Worm (Caenorhabditis elegans): ENCODE measurements around the gene ZK1248.4.
A peak's percentile ranks its signal among the peaks of the same experiment; 100 is the strongest.

Gene ZK1248.4

DNA sequence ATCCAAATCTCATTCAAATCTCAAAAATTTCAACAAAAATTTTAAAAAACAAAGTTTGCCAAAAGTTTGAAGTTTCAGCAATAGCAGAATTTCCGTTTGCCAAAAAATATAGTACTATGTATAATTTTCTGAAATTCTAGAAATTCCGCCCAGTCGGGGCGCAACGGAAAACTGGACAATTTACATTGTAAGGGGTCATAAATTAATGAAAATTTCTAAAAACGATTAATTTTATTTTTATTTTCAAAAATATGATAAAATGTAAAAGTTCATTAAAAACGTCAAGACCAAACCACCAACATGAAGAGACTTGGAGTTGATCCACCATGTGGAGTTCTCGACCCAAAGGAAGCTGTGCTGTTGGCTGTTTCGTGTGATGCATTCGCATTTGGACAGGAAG, at the start of gene ZK1248.4:
Gene ZK1248.4, plus strand, starts transcription at position 301 of the 400 bp plus-strand sequence.
- TF ChIP-seq scrt-1 (GFP tag; IDR thresholded peaks at IDR 0.05) = no peak
- TF ChIP-seq hmg-4 (GFP tag; optimal IDR thresholded peaks at IDR 0.05) = no peak
- TF ChIP-seq ama-1 (optimal IDR thresholded peaks at IDR 0.05) = no peak
- no peak for TF ChIP-seq ceh-13 (GFP tag; optimal IDR thresholded peaks at IDR 0.05)
- no peak for TF ChIP-seq tbx-37 (GFP tag; conservative IDR thresholded peaks at IDR 0.05)
- TF ChIP-seq sea-1 (GFP tag; conservative IDR thresholded peaks at IDR 0.05) = no peak
- TF ChIP-seq hmbx-1 (tag; optimal IDR thresholded peaks at IDR 0.05) = no peak
- TF ChIP-seq hnd-1 (tag; optimal IDR thresholded peaks at IDR 0.05) = no peak
- TF ChIP-seq tbx-11 (GFP tag; IDR thresholded peaks at IDR 0.05) = no peak
- TF ChIP-seq tra-4 (tag; optimal IDR thresholded peaks at IDR 0.05) = no peak
- no peak for TF ChIP-seq pes-1 (GFP tag; IDR thresholded peaks at IDR 0.05)
- TF ChIP-seq flt-1 (GFP tag; IDR thresholded peaks at IDR 0.05) = no peak
- no peak for TF ChIP-seq aly-1 (tag; optimal IDR thresholded peaks at IDR 0.05)
- TF ChIP-seq ets-7 (tag; optimal IDR thresholded peaks at IDR 0.05) = no peak
- no peak for TF ChIP-seq F13C5.2 (tag; optimal IDR thresholded peaks at IDR 0.05)

ce11 chrII:5772547-5773142, 45.8 kb upstream of the ZK1248.4 start:
- no peak for TF ChIP-seq hmbx-1 (tag; optimal IDR thresholded peaks at IDR 0.05)
- TF ChIP-seq hmg-4 (GFP tag; optimal IDR thresholded peaks at IDR 0.05) = peak; percentile 62
- TF ChIP-seq tbx-37 (GFP tag; conservative IDR thresholded peaks at IDR 0.05) = peak; percentile 64
- peak; percentile 56; the same call in 1 of the 2 replicates for TF ChIP-seq flt-1 (GFP tag; IDR thresholded peaks at IDR 0.05)
- TF ChIP-seq ceh-13 (GFP tag; optimal IDR thresholded peaks at IDR 0.05) = peak; percentile 38
- peak; percentile 47 for TF ChIP-seq B0310.2 (tag; optimal IDR thresholded peaks at IDR 0.05)
- peak; percentile 66 for TF ChIP-seq F13C5.2 (tag; optimal IDR thresholded peaks at IDR 0.05)
- TF ChIP-seq aly-1 (tag; optimal IDR thresholded peaks at IDR 0.05) = no peak
- peak; percentile 78 for TF ChIP-seq pes-1 (GFP tag; IDR thresholded peaks at IDR 0.05)
- no peak for TF ChIP-seq sea-1 (GFP tag; conservative IDR thresholded peaks at IDR 0.05)
- no peak for TF ChIP-seq tra-4 (tag; optimal IDR thresholded peaks at IDR 0.05)
- peak; percentile 89 for TF ChIP-seq ceh-36 (tag; optimal IDR thresholded peaks at IDR 0.05)
- TF ChIP-seq ets-7 (tag; optimal IDR thresholded peaks at IDR 0.05) = no peak
- peak; percentile 75 for TF ChIP-seq scrt-1 (GFP tag; IDR thresholded peaks at IDR 0.05)
- TF ChIP-seq tbx-11 (GFP tag; IDR thresholded peaks at IDR 0.05) = peak; percentile 78
- TF ChIP-seq ama-1 (optimal IDR thresholded peaks at IDR 0.05) = no peak
- TF ChIP-seq hnd-1 (tag; optimal IDR thresholded peaks at IDR 0.05) = peak; percentile 59

DNA sequence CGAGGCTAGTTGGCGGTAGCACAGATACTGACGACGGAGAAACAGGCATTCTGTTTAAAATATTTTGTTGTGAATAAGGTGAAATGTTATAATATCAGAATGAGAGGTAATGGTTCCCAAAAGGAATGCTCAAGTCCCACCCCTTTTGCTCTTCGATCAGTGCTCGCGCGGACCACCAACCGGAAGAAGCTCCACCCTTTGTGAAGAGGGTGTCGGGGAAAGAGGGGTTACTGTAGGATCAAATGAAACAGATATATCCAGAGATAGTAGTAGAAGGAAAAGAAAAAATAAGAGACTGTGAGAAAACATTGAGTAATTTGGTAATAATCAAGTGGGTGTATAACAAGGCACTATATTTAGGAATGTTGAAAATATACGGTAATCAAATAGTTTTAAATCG, 44.3 kb upstream of the ZK1248.4 start, which contains the start of the genes dmd-5 and F10C1.1:
Gene dmd-5, minus strand, starts transcription at position 101 of the 400 bp plus-strand sequence.
Gene F10C1.1, plus strand, starts transcription at position 110 of the 400 bp plus-strand sequence.
- TF ChIP-seq hmbx-1 (tag; optimal IDR thresholded peaks at IDR 0.05) (no peak), ceh-13 (GFP tag; optimal IDR thresholded peaks at IDR 0.05) (no peak), ets-7 (tag; optimal IDR thresholded peaks at IDR 0.05) (no peak), hnd-1 (tag; optimal IDR thresholded peaks at IDR 0.05) (no peak), flt-1 (GFP tag; IDR thresholded peaks at IDR 0.05) (no peak), hmg-4 (GFP tag; optimal IDR thresholded peaks at IDR 0.05) (no peak), F13C5.2 (tag; optimal IDR thresholded peaks at IDR 0.05) (no peak), tra-4 (tag; optimal IDR thresholded peaks at IDR 0.05) (no peak)

DNA sequence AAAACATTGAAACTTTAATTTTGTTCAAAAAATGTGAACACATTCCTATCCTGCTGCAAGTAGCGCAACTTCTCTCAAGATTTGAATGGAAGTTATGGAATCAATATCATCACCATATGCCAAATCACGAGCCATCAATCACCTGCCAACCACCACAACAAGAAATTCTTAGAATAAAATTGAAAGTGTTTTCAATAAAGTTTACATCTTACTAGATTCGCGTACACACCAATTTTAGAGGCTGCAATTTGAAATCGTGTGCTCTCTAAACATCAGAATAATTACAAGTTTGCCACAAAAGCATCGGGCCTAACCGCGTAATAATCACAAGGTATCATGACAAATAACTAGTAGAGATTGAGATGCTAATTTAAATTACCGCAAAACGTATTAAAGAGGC, 43.5 kb upstream of the ZK1248.4 start:
- no peak for TF ChIP-seq tra-4 (tag; optimal IDR thresholded peaks at IDR 0.05)
- TF ChIP-seq flt-1 (GFP tag; IDR thresholded peaks at IDR 0.05) = no peak
- no peak for TF ChIP-seq hnd-1 (tag; optimal IDR thresholded peaks at IDR 0.05)
- TF ChIP-seq tbx-11 (GFP tag; IDR thresholded peaks at IDR 0.05) = no peak
- no peak for TF ChIP-seq B0310.2 (tag; optimal IDR thresholded peaks at IDR 0.05)
- no peak for TF ChIP-seq hmg-4 (GFP tag; optimal IDR thresholded peaks at IDR 0.05)
- TF ChIP-seq aly-1 (tag; optimal IDR thresholded peaks at IDR 0.05) = no peak
- TF ChIP-seq tbx-37 (GFP tag; conservative IDR thresholded peaks at IDR 0.05) = no peak
- TF ChIP-seq hmbx-1 (tag; optimal IDR thresholded peaks at IDR 0.05) = no peak
- no peak for TF ChIP-seq scrt-1 (GFP tag; IDR thresholded peaks at IDR 0.05)

- TF ChIP-seq F13C5.2 (tag; optimal IDR thresholded peaks at IDR 0.05) (no peak), ceh-36 (tag; optimal IDR thresholded peaks at IDR 0.05) (no peak), ama-1 (optimal IDR thresholded peaks at IDR 0.05) (no peak), hmg-4 (GFP tag; optimal IDR thresholded peaks at IDR 0.05) (no peak), aly-1 (tag; optimal IDR thresholded peaks at IDR 0.05) (no peak)
Observed at ce11 chrII:5777372-5777771, 41.0 kb upstream of the ZK1248.4 start.

DNA sequence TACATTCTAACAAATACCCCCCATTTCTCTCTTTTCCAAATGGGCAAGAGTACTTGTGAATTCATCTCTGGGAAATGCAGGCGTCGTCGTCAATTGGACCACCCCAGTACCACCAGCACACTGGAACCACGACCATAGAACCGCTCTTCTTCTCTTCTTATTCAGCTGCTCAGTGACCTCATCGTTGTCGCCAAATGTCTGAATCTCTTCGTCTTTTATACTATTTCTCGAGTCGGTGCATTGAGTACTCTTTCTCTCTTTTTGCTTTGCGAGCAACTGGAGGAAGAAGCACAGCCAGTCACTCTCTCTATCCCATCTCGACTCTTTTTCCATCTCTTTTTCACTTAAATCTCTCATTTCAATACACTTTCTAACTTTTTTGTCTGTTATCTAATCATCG, 38.5 kb upstream of the ZK1248.4 start:
- TF ChIP-seq ceh-36 (tag; optimal IDR thresholded peaks at IDR 0.05) = no peak
- TF ChIP-seq F13C5.2 (tag; optimal IDR thresholded peaks at IDR 0.05) = peak; percentile 18
- TF ChIP-seq sea-1 (GFP tag; conservative IDR thresholded peaks at IDR 0.05) = no peak
- no peak for TF ChIP-seq tra-4 (tag; optimal IDR thresholded peaks at IDR 0.05)

ce11 chrII:5781935-5782921, 36.2 kb upstream of the ZK1248.4 start, which contains the start of gene K05F1.6:
TSS of gene K05F1.6 (plus strand) at chrII:5782520.
- TF ChIP-seq hmg-4 (GFP tag; optimal IDR thresholded peaks at IDR 0.05) = peak; percentile 88
- peak; percentile 68 for TF ChIP-seq scrt-1 (GFP tag; IDR thresholded peaks at IDR 0.05)
- peak; percentile 42 for TF ChIP-seq ceh-13 (GFP tag; optimal IDR thresholded peaks at IDR 0.05)
- peak; percentile 38 for TF ChIP-seq hnd-1 (tag; optimal IDR thresholded peaks at IDR 0.05)
- TF ChIP-seq tbx-11 (GFP tag; IDR thresholded peaks at IDR 0.05) = peak; percentile 71
- no peak for TF ChIP-seq ama-1 (optimal IDR thresholded peaks at IDR 0.05)
- TF ChIP-seq ets-7 (tag; optimal IDR thresholded peaks at IDR 0.05) = peak; percentile 58
- TF ChIP-seq pes-1 (GFP tag; IDR thresholded peaks at IDR 0.05) = peak; percentile 79
- TF ChIP-seq ceh-36 (tag; optimal IDR thresholded peaks at IDR 0.05) = peak; percentile 58
- TF ChIP-seq flt-1 (GFP tag; IDR thresholded peaks at IDR 0.05) = peak; percentile 9; the same call in 1 of the 2 replicates
- TF ChIP-seq aly-1 (tag; optimal IDR thresholded peaks at IDR 0.05) = peak; percentile 92
- peak; percentile 77 for TF ChIP-seq B0310.2 (tag; optimal IDR thresholded peaks at IDR 0.05)
- TF ChIP-seq sea-1 (GFP tag; conservative IDR thresholded peaks at IDR 0.05) = peak; percentile 59; the same call in 1 of the 2 replicates
- no peak for TF ChIP-seq tra-4 (tag; optimal IDR thresholded peaks at IDR 0.05)
- TF ChIP-seq F13C5.2 (tag; optimal IDR thresholded peaks at IDR 0.05) = peak; percentile 3
- TF ChIP-seq tbx-37 (GFP tag; conservative IDR thresholded peaks at IDR 0.05) = peak; percentile 17; the same call in 1 of the 2 replicates
- TF ChIP-seq hmbx-1 (tag; optimal IDR thresholded peaks at IDR 0.05) = peak; percentile 4

Measured in whole organism, early embryonic.